Fruit fly (Drosophila melanogaster): Measurements from ENCODE around the gene CG13841.

The CG13841 gene

DNA sequence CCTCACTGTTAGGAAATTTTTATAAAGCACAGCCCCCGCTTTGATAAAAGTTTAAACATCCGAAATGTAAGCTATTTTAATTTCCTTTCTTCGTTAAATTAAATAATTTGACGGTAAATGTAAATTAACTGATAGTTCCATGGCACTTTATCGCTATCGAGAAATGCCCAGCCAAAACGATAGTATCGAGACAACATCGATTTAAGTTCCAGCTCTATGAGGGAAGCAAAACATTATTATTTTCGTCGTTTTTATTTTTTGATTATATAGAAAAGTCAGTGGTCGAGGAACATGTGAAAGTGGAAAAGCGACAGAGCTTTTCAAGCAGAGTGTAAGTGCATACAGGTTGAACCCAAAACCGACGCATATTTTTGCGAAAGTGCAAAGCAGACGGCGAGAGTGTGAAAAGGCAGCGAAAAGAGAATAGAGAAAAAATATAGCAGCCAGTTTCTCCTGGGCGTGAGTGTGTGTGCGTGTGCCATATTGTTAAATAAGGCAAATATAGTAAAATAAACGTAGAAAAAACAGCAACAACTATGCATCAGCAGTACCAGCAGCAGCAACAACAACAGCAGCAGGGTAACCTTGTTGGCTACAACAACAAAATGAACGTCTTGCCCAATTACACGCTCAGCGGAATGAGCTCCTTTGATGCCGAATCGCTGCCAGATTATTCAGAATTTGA is 40.6 kb downstream of the CG13841 start, which contains the start of gene CG45049:
TSS of gene CG45049 (plus strand) at position 197 of the 685 bp plus-strand sequence.
- TF ChIP-seq bab1 (GFP tag; optimal IDR thresholded peaks at IDR 0.05) (peak; percentile 23), tj (GFP tag; optimal IDR thresholded peaks at IDR 0.05) (peak; percentile 34), cic (GFP tag; optimal IDR thresholded peaks at IDR 0.05) (peak; percentile 78), Crg-1 (GFP tag; optimal IDR thresholded peaks at IDR 0.05) (no peak), cnc (optimal IDR thresholded peaks at IDR 0.05) (no peak)

DNA sequence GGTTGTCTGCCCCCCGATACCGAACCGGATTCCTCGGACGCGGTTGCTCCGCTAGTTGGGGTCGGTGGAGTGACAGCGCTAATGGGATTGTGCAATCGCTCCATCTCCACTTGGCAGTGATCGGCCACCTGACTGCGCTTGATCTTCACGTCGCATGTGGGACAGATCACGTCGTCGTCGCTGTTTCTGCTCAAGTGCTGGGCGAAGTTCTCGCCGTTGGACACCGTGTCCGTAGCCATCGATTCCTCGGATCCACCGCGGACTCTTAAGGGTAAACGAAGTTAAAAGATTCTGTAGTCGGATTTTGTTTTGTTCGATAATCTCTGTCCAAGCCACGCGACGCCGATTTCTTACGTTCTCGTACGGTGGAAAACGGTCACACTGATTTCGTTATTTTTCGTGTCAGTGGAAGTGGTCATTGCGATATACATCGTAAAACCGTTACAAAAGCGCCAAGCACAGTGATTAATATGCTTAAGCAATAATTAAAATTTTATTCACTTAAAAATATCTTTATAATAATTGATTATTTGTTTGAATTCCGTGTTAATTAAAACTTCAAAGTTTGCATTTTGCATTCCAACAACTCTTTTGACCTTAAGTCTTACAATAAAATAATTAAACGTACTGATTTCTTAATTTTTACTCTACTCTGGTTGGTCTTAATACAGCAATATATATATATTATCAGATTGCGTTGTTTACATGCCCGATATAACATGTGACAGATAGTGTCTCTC is 41.3 kb downstream of the CG13841 start, which contains the start of gene RNF220:
TSS of gene RNF220 (minus strand) at position 384 of the 740 bp plus-strand sequence.
- TF ChIP-seq Mnt (GFP tag; optimal IDR thresholded peaks at IDR 0.05) (peak; percentile 62), CG1620 (GFP tag; optimal IDR thresholded peaks at IDR 0.05) (peak; percentile 39), kay (GFP tag; ENCODE audit: borderline replicate concordance) (no peak), CG14711 (tag; optimal IDR thresholded peaks at IDR 0.05) (no peak)

DNA sequence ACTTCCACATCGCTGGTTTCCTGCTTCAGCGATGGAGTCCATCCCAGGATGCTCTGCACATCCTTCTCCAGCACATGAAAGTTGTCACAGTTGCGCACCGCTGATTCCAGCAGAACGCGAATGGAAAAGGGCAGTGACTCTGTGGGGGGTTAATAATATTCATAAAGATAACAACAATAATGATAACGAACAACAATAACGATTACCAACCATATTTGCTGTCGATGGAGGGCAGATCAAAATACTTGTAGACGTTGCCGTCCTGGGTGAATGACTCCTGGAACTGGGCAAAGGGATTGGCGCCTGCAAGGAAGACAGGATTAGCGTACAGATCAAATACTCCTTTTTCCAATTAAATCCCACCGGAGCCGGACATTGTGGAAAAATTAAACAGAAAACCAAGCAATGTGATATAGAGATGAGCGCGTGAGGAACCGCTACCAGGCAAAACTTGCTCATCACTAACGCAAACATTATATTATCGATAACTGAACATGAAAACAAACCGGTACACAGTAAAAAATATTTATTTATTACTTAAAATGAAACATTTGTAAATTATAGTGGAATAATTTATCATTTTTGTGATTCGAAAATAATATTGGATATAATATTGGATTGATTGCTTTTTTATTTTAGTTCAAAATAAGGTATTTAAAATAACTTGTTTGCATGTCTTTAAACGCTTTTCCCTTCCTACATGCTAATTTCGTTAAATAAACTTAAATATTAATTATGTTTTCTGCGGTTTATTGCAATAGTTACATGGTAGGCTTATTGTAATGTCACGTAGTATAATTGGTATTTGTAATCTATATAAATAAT is 43.1 kb downstream of the CG13841 start, which contains the start of gene Irp-1A:
TSS of gene Irp-1A (minus strand) at position 439 of the 825 bp plus-strand sequence.
- TF ChIP-seq ovo (GFP tag; optimal IDR thresholded peaks at IDR 0.05) (no peak), bab1 (GFP tag; optimal IDR thresholded peaks at IDR 0.05) (peak; percentile 73), tj (GFP tag; optimal IDR thresholded peaks at IDR 0.05) (peak; percentile 39), pad (GFP tag; optimal IDR thresholded peaks at IDR 0.05) (peak; percentile 19), Crg-1 (GFP tag; optimal IDR thresholded peaks at IDR 0.05) (peak; percentile 7), CG11617 (GFP tag; optimal IDR thresholded peaks at IDR 0.05) (peak; percentile 68), CG7101 (tag; optimal IDR thresholded peaks at IDR 0.05) (peak; percentile 74), Clk (GFP tag; optimal IDR thresholded peaks at IDR 0.05) (no peak), CG5204 (GFP tag; optimal IDR thresholded peaks at IDR 0.05) (no peak), toe (GFP tag; optimal IDR thresholded peaks at IDR 0.05) (peak; percentile 59), CG1620 (GFP tag; optimal IDR thresholded peaks at IDR 0.05) (peak; percentile 17), cic (GFP tag; optimal IDR thresholded peaks at IDR 0.05) (peak; percentile 10), cnc (optimal IDR thresholded peaks at IDR 0.05) (no peak), CG33017 (tag; optimal IDR thresholded peaks at IDR 0.05) (peak; percentile 77), CG12768 (GFP tag; optimal IDR thresholded peaks at IDR 0.05) (no peak), Hr96 (GFP tag; optimal IDR thresholded peaks at IDR 0.05) (no peak), CG14711 (tag; optimal IDR thresholded peaks at IDR 0.05) (peak; percentile 76), CG7045 (GFP tag; optimal IDR thresholded peaks at IDR 0.05) (peak; percentile 70), Mnt (GFP tag; optimal IDR thresholded peaks at IDR 0.05) (peak; percentile 59), kay (GFP tag; ENCODE audit: borderline replicate concordance) (no peak)

DNA sequence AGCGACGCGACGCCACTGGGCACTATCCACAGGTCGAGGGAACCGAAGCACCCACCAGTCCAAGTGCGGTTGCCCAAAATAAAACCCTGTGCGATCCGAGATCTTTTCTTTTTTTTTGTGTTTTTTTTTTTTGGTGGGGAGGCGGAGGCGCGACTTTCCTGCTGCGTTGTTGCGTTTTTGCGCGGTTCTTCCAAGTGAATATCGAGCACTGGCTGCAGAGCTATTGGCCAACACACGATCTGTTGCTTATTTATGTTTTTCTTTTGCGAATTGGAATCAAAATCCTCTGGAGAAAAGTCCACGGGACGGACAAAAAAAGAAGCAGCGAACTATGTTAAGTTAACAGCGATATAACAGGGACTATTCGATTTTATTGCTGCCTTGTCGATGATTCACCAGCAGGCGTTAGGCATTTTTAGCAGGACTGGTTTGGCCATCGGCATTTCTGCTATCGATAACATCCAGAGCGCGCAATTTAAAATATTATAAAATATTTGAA is 46.6 kb downstream of the CG13841 start, which contains the start of gene wge:
TSS of gene wge (minus strand) at position 343 of the 499 bp plus-strand sequence.
- TF ChIP-seq CG5204 (GFP tag; optimal IDR thresholded peaks at IDR 0.05), result no peak
- no peak for TF ChIP-seq cic (GFP tag; optimal IDR thresholded peaks at IDR 0.05)
- TF ChIP-seq Hr96 (GFP tag; optimal IDR thresholded peaks at IDR 0.05), result peak; percentile 29
- no peak for TF ChIP-seq CG7045 (GFP tag; optimal IDR thresholded peaks at IDR 0.05)
- TF ChIP-seq Clk (GFP tag; optimal IDR thresholded peaks at IDR 0.05), result no peak
- peak; percentile 17 for TF ChIP-seq tj (GFP tag; optimal IDR thresholded peaks at IDR 0.05)
- TF ChIP-seq CG1620 (GFP tag; optimal IDR thresholded peaks at IDR 0.05), result peak; percentile 9
- no peak for TF ChIP-seq cnc (optimal IDR thresholded peaks at IDR 0.05)
- peak; percentile 27 for TF ChIP-seq CG11617 (GFP tag; optimal IDR thresholded peaks at IDR 0.05)
- no peak for TF ChIP-seq toe (GFP tag; optimal IDR thresholded peaks at IDR 0.05)
- no peak for TF ChIP-seq CG33017 (tag; optimal IDR thresholded peaks at IDR 0.05)
- no peak for TF ChIP-seq ovo (GFP tag; optimal IDR thresholded peaks at IDR 0.05)
- TF ChIP-seq pad (GFP tag; optimal IDR thresholded peaks at IDR 0.05), result no peak
- TF ChIP-seq Crg-1 (GFP tag; optimal IDR thresholded peaks at IDR 0.05), result no peak
- no peak for TF ChIP-seq CG14711 (tag; optimal IDR thresholded peaks at IDR 0.05)
- peak; percentile 68 for TF ChIP-seq CG12768 (GFP tag; optimal IDR thresholded peaks at IDR 0.05)
- peak; percentile 7 for TF ChIP-seq CG7101 (tag; optimal IDR thresholded peaks at IDR 0.05)
- peak; percentile 15 for TF ChIP-seq Mnt (GFP tag; optimal IDR thresholded peaks at IDR 0.05)
- TF ChIP-seq kay (GFP tag; ENCODE audit: borderline replicate concordance), result peak; percentile 99
- TF ChIP-seq bab1 (GFP tag; optimal IDR thresholded peaks at IDR 0.05), result peak; percentile 43

DNA sequence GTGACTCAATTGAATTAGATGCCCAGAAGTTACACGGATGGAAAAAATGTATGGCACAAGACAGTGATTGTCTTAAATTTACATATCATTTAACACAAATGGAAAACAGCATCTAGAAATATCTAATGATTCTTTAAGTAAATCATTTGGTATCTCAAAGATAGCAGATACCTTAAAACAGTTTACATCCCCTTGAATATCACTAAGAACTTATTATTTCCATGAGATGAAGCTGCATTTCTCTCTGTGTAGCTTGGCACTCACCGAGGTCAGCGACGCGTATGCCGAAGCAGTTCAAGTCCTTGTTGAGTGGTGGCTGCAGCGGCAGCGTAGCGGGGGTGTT is 47.9 kb downstream of the CG13841 start:
- no peak for TF ChIP-seq CG7101 (tag; optimal IDR thresholded peaks at IDR 0.05)
- TF ChIP-seq CG5204 (GFP tag; optimal IDR thresholded peaks at IDR 0.05), result no peak
- no peak for TF ChIP-seq kay (GFP tag; ENCODE audit: borderline replicate concordance)
